Worm (Caenorhabditis elegans): Measurements from ENCODE around the gene C13G5.2.

DNA sequence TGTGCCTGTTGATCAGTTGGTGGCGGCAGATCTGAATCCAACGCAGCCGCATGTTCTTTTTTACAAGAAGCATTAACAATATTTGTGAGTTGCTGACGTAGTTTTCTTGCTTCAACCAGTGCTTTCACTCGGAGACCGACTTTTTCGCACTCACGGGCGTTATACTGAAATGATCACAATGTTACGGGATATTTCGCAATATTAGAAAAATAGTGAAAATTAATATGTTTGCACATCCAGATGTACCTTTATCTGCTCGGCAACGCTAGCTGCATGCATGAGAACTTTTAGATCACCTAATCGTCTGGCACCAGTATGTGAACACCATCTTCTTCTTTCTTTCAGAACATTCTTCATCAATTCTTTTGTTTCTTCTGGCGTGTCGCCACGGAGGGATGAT, 7.0 kb downstream of the C13G5.2 start:
- TF ChIP-seq let-607 (tag; optimal IDR thresholded peaks at IDR 0.05) = no peak
- TF ChIP-seq snpc-4 (GFP tag; optimal IDR thresholded peaks at IDR 0.05) = no peak
- TF ChIP-seq snpc-4 (tag; optimal IDR thresholded peaks at IDR 0.05) = no peak
- no peak for TF ChIP-seq F23B12.7 (tag; optimal IDR thresholded peaks at IDR 0.05; ENCODE audit: insufficient read depth)

Measured in whole organism, young adult.